Worm (Caenorhabditis elegans) whole organism, early embryonic: ENCODE data around the gene bli-5.
"Not testable (repeated sequence)": the region's sequence is repeated elsewhere in the genome, so short reads cannot be mapped to it uniquely, and the experiment has no call there.

ENCODE experiments used
- B0310.2 ChIP-seq: sonication (generic microtip); optimal IDR thresholded peaks from 2 replicates; lab custom pipeline; 2016; ENCODE audit warnings: mild to moderate bottlenecking, missing genetic modification characterization, missing compliant biosample characterization
- F13C5.2 ChIP-seq: sonication (generic microtip); optimal IDR thresholded peaks from 2 replicates; lab custom pipeline; 2017; ENCODE audit warnings: mild to moderate bottlenecking, missing genetic modification characterization, inconsistent platforms, missing compliant biosample characterization
- aly-1 ChIP-seq: sonication (generic microtip); optimal IDR thresholded peaks from 2 replicates; lab custom pipeline; 2016; ENCODE audit warnings: missing genetic modification characterization, missing compliant biosample characterization
- ama-1 ChIP-seq: fragments of 150-350 bp; optimal IDR thresholded peaks from 2 replicates; lab custom pipeline; 2014
- ceh-13 ChIP-seq: fragments of 200-800 bp; sonication (Bioruptor generic); optimal IDR thresholded peaks from 2 replicates; lab custom pipeline; 2018; ENCODE audit warnings: mild to moderate bottlenecking, missing genetic modification characterization, missing compliant biosample characterization
- ceh-36 ChIP-seq: sonication (generic microtip); optimal IDR thresholded peaks from 2 replicates; lab custom pipeline; 2016; ENCODE audit warnings: missing genetic modification characterization, inconsistent platforms, missing compliant biosample characterization
- ets-7 ChIP-seq: sonication (generic microtip); optimal IDR thresholded peaks from 2 replicates; lab custom pipeline; 2016; ENCODE audit warnings: missing genotype, missing genetic modification characterization, missing compliant biosample characterization
- flt-1 ChIP-seq: fragments of 200-800 bp; sonication (Bioruptor generic); IDR thresholded peaks from 2 replicates; pipeline ENCODE4 v1.3.6; 2022; ENCODE audit warnings: missing genetic modification characterization, missing compliant biosample characterization
- hmbx-1 ChIP-seq: sonication (generic microtip); optimal IDR thresholded peaks from 2 replicates; lab custom pipeline; 2016; ENCODE audit warnings: mild to moderate bottlenecking, missing genetic modification characterization, missing compliant biosample characterization
- hmg-4 ChIP-seq: fragments of 200-800 bp; sonication (Bioruptor generic); optimal IDR thresholded peaks from 2 replicates; lab custom pipeline; 2018; ENCODE audit warnings: mild to moderate bottlenecking, missing genetic modification characterization, missing compliant biosample characterization
- hnd-1 ChIP-seq: sonication (generic microtip); optimal IDR thresholded peaks from 2 replicates; lab custom pipeline; 2016; ENCODE audit warnings: missing genetic modification characterization, missing compliant biosample characterization
- pes-1 ChIP-seq: fragments of 200-800 bp; sonication (Bioruptor generic); IDR thresholded peaks from 2 replicates; pipeline ENCODE4 v1.3.6; 2022; ENCODE audit warnings: missing genetic modification reagents, missing genetic modification characterization, missing compliant biosample characterization
- scrt-1 ChIP-seq: fragments of 200-800 bp; sonication (Bioruptor generic); IDR thresholded peaks from 2 replicates; pipeline ENCODE4 v1.3.6; 2022; ENCODE audit warnings: missing genetic modification characterization, missing compliant biosample characterization
- sea-1 ChIP-seq: fragments of 200-800 bp; sonication (Bioruptor generic); conservative IDR thresholded peaks from 2 replicates; pipeline ENCODE4 v1.3.6; 2022; ENCODE audit warnings: missing genetic modification characterization, missing compliant biosample characterization
- tbx-11 ChIP-seq: fragments of 200-800 bp; sonication (Bioruptor generic); IDR thresholded peaks from 2 replicates; pipeline ENCODE4 v1.3.6; 2022; ENCODE audit warnings: missing genetic modification characterization, missing compliant biosample characterization
- tbx-37 ChIP-seq: fragments of 200-800 bp; sonication (Bioruptor generic); conservative IDR thresholded peaks from 2 replicates; pipeline ENCODE4 v1.3.6; 2022; ENCODE audit warnings: missing genetic modification reagents, missing genetic modification characterization, missing compliant biosample characterization
- tra-4 ChIP-seq: sonication (generic microtip); optimal IDR thresholded peaks from 2 replicates; lab custom pipeline; 2017; ENCODE audit warnings: missing genetic modification characterization, missing compliant biosample characterization

bli-5 gene

ce11 chrIII:13402934-13403333 is 26.6 kb downstream of the bli-5 start, which contains the start of gene mig-18:
Gene mig-18, plus strand, starts transcription at chrIII:13403234.
- TF ChIP-seq ama-1 = no peak
- no peak for TF ChIP-seq hmbx-1 (tag; lab: Kevin White, UChicago)
- TF ChIP-seq scrt-1 (GFP tag; lab: Robert Waterston, UW) = no peak
- no peak for TF ChIP-seq tbx-37 (GFP tag; lab: Robert Waterston, UW)
- no peak for TF ChIP-seq ceh-36
- no peak for TF ChIP-seq ceh-13 (GFP tag; lab: Kevin White, UChicago)
- no peak for TF ChIP-seq tra-4 (tag; lab: Kevin White, UChicago)
- no peak for TF ChIP-seq hmg-4 (GFP tag; lab: Kevin White, UChicago)
- TF ChIP-seq pes-1 (GFP tag; lab: Robert Waterston, UW) = no peak
- no peak for TF ChIP-seq ets-7 (tag; lab: Kevin White, UChicago)
- no peak for TF ChIP-seq tbx-11 (GFP tag; lab: Robert Waterston, UW)
- no peak for TF ChIP-seq F13C5.2 (tag; lab: Kevin White, UChicago)
- TF ChIP-seq aly-1 (tag; lab: Kevin White, UChicago) = no peak
- no peak for TF ChIP-seq flt-1
- TF ChIP-seq hnd-1 (tag; lab: Kevin White, UChicago) = no peak
- no peak for TF ChIP-seq B0310.2 (tag; lab: Kevin White, UChicago)
- TF ChIP-seq sea-1 = no peak

- not testable (repeated sequence) for TF ChIP-seq scrt-1 (GFP tag; lab: Robert Waterston, UW); ets-7 (tag; lab: Kevin White, UChicago); hmbx-1 (tag; lab: Kevin White, UChicago)
These were observed 27.8 kb downstream of the bli-5 start, which contains the start of the genes srlf-9 and srlf-10 for ce11 chrIII:13401673-13402258. Gene srlf-9, minus strand, starts transcription at chrIII:13401773. Gene srlf-10, plus strand, starts transcription at chrIII:13402208.

ce11 chrIII:13395262-13395661 is 34.3 kb downstream of the bli-5 start, which contains the start of gene F11F1.1:
Gene F11F1.1, plus strand, starts transcription at chrIII:13395562.
- TF ChIP-seq scrt-1 (GFP tag; lab: Robert Waterston, UW) (no peak), ama-1 (no peak), hmbx-1 (tag; lab: Kevin White, UChicago) (no peak), pes-1 (GFP tag; lab: Robert Waterston, UW) (no peak), flt-1 (no peak)

ce11 chrIII:13393647-13394046 is 35.9 kb downstream of the bli-5 start, which contains the start of gene qdpr-1:
Gene qdpr-1, plus strand, starts transcription at chrIII:13393910.
- TF ChIP-seq hmg-4 (GFP tag; lab: Kevin White, UChicago) (no peak), tbx-37 (GFP tag; lab: Robert Waterston, UW) (no peak), scrt-1 (GFP tag; lab: Robert Waterston, UW) (no peak), sea-1 (no peak), ceh-13 (GFP tag; lab: Kevin White, UChicago) (no peak), aly-1 (tag; lab: Kevin White, UChicago) (no peak), tra-4 (tag; lab: Kevin White, UChicago) (no peak), hnd-1 (tag; lab: Kevin White, UChicago) (no peak), flt-1 (no peak), hmbx-1 (tag; lab: Kevin White, UChicago) (no peak), tbx-11 (GFP tag; lab: Robert Waterston, UW) (no peak), ceh-36 (no peak), F13C5.2 (tag; lab: Kevin White, UChicago) (no peak), ets-7 (tag; lab: Kevin White, UChicago) (no peak)

- TF ChIP-seq F13C5.2 (tag; lab: Kevin White, UChicago) = no peak
- TF ChIP-seq sea-1 = no peak
- TF ChIP-seq pes-1 (GFP tag; lab: Robert Waterston, UW) = no peak
- TF ChIP-seq flt-1 = no peak
- TF ChIP-seq hnd-1 (tag; lab: Kevin White, UChicago) = no peak
- no peak for TF ChIP-seq tra-4 (tag; lab: Kevin White, UChicago)
- TF ChIP-seq tbx-11 (GFP tag; lab: Robert Waterston, UW) = no peak
- no peak for TF ChIP-seq aly-1 (tag; lab: Kevin White, UChicago)
- TF ChIP-seq ceh-13 (GFP tag; lab: Kevin White, UChicago) = no peak
- TF ChIP-seq hmbx-1 (tag; lab: Kevin White, UChicago) = no peak
- no peak for TF ChIP-seq tbx-37 (GFP tag; lab: Robert Waterston, UW)
- TF ChIP-seq scrt-1 (GFP tag; lab: Robert Waterston, UW) = no peak
- no peak for TF ChIP-seq ceh-36
- TF ChIP-seq ama-1 = no peak
- no peak for TF ChIP-seq ets-7 (tag; lab: Kevin White, UChicago)
- no peak for TF ChIP-seq B0310.2 (tag; lab: Kevin White, UChicago)
- TF ChIP-seq hmg-4 (GFP tag; lab: Kevin White, UChicago) = no peak
These were observed 36.3 kb downstream of the bli-5 start, which contains the start of gene dnj-17 for ce11 chrIII:13393239-13393638. Gene dnj-17, minus strand, starts transcription at chrIII:13393339.

- TF ChIP-seq hmbx-1 (tag; lab: Kevin White, UChicago) (no peak), flt-1 (no peak), pes-1 (GFP tag; lab: Robert Waterston, UW) (no peak), tbx-37 (GFP tag; lab: Robert Waterston, UW) (no peak)
These were observed 38.8 kb downstream of the bli-5 start for ce11 chrIII:13390789-13391188.

ce11 chrIII:13389078-13389477 is 40.5 kb downstream of the bli-5 start, which contains the start of gene T03F6.3:
Gene T03F6.3, plus strand, starts transcription at chrIII:13389395.
- TF ChIP-seq ceh-13 (GFP tag; lab: Kevin White, UChicago) (no peak), hmbx-1 (tag; lab: Kevin White, UChicago) (no peak), ama-1 (no peak), tbx-11 (GFP tag; lab: Robert Waterston, UW) (no peak)
